Worm (Caenorhabditis elegans): ENCODE results near the gene C18D11.9.
A peak's percentile ranks its signal among the peaks of the same experiment; 100 is the strongest.

Gene C18D11.9

DNA sequence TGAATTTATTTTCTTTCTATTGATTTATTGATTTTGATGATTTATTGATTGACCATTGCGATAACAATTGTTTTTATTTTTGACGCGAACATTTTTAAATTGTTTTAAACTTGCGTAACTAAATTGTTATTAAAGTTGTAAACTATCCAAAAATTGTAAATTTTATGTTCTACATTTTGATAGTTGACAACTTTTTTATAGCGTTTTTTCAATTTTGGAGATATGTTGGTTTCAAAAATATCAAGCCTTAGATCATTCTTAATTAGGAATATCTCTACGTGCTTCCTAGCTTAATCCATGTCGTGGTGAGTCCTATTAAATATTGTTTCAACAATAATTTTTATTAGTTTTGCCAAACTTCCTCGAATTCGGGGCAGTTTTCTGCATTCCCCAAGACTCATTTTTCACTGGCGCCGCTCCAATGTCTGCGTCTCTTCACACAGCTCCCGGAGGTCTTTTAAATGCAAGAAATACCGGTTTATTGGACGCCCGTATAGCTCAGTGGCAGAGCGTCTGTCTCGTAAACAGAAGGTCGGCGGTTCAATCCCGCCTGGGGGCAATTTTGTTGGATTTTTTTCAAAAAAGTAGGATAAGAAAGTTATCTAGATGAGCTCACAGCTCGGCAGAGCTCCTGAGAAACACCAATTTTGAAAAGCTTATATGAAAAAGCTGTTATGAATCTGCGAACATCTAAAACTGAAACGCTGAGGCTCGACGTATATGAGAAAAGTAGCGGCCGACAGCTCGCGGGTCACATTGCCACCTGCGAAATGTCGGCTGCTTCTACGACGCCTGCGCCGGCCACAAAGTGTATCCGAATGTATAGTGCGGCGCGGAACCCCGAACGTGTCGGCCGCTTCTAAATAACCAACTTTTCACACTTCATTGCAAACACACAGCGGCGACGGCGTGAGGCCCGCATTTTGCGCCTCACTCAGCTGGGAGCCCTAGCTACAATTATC, 16.3 kb upstream of the C18D11.9 start, which contains the start of gene C24H11.2:
TSS of gene C24H11.2 (minus strand) at position 51 of the 962 bp plus-strand sequence.
- TF ChIP-seq ztf-23 (GFP tag; IDR thresholded peaks at IDR 0.05) (peak; percentile 71; the same call in 1 of the 2 replicates), T22C8.4 (GFP tag; IDR thresholded peaks at IDR 0.05) (peak; percentile 35; the same call in 1 of the 2 replicates), tab-1 (GFP tag; IDR thresholded peaks at IDR 0.05) (peak; percentile 69; the same call in 1 of the 2 replicates), flt-1 (GFP tag; IDR thresholded peaks at IDR 0.05) (peak; percentile 73), klf-2 (GFP tag; conservative IDR thresholded peaks at IDR 0.05) (peak; percentile 76), cog-1 (tag; optimal IDR thresholded peaks at IDR 0.05) (peak; percentile 4)

DNA sequence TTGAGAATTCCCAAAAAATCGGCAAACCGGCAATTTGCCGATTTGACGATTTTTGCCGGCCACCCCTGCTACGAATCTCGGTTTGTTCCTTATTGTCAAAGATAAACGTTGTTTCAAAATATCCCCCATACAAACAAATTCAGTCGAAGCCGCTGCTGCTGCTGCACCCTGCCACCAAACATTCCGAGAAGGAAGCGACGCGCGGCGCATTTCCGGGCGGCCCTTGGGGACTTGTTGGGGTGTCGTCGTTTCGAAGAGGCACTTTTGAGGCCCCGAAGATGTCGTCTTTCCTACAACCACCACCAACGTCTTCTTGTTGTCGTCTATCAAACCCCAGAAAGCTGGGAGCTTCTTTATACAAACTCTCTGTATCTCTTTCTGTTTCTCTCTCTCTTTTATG, 14.5 kb upstream of the C18D11.9 start:
- TF ChIP-seq cog-1 (tag; optimal IDR thresholded peaks at IDR 0.05) (no peak), T22C8.4 (GFP tag; IDR thresholded peaks at IDR 0.05) (no peak), ref-1 (GFP tag; conservative IDR thresholded peaks at IDR 0.05) (no peak), ztf-23 (GFP tag; IDR thresholded peaks at IDR 0.05) (no peak), flt-1 (GFP tag; IDR thresholded peaks at IDR 0.05) (no peak), tab-1 (GFP tag; IDR thresholded peaks at IDR 0.05) (no peak), ztf-29 (GFP tag; IDR thresholded peaks at IDR 0.05) (no peak), klf-2 (GFP tag; conservative IDR thresholded peaks at IDR 0.05) (no peak), med-1 (GFP tag; optimal IDR thresholded peaks at IDR 0.05; ENCODE audit: insufficient read depth) (no peak)

DNA sequence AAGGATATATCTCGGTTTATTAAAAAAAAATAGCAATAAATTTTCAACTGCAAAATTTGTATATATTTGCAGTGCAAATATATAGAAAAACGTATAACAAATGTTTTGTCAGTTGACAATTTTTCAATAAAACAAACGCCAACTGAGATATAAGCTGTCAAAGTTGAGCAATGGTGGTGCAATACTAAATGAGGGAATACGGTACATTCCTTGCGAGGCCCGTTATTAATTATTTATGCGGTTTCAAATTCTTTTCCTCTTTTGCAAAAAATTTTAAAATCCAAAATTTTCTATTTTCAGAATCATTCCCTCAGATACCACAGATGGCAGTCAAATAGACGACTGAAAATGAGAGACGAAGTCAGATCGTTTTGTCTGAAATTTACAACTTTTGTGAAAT, 13.5 kb upstream of the C18D11.9 start, which contains the start of gene twk-39:
TSS of gene twk-39 (plus strand) at position 301 of the 400 bp plus-strand sequence.
- TF ChIP-seq cog-1 (tag; optimal IDR thresholded peaks at IDR 0.05) (no peak), med-1 (GFP tag; optimal IDR thresholded peaks at IDR 0.05; ENCODE audit: insufficient read depth) (no peak), ref-1 (GFP tag; conservative IDR thresholded peaks at IDR 0.05) (no peak)

DNA sequence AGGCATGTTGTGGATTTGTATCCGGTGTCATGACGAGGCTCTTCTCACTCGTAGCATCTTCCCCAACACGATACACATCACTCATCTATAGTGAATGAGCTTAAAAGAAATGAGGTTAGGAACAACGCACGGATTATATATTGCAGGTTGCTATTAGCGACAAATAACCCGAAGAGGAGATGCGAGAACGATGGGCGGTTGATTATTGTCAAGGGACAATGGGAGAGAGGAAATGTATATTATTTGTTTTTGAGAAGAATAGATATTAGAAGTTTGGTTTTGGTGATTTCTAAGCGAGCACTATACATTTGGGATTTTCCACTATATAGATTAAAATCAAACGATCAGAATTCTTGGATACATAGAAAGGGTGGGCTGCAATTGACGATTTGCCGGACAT, 2.2 kb upstream of the C18D11.9 start, which contains the start of gene C18D11.7:
TSS of gene C18D11.7 (minus strand) at position 101 of the 400 bp plus-strand sequence.
- TF ChIP-seq med-1 (GFP tag; optimal IDR thresholded peaks at IDR 0.05; ENCODE audit: insufficient read depth): no peak
- TF ChIP-seq ref-1 (GFP tag; conservative IDR thresholded peaks at IDR 0.05): no peak
- no peak for TF ChIP-seq flt-1 (GFP tag; IDR thresholded peaks at IDR 0.05)
- TF ChIP-seq T22C8.4 (GFP tag; IDR thresholded peaks at IDR 0.05): no peak
- no peak for TF ChIP-seq tab-1 (GFP tag; IDR thresholded peaks at IDR 0.05)
- TF ChIP-seq ztf-29 (GFP tag; IDR thresholded peaks at IDR 0.05): no peak
- no peak for TF ChIP-seq klf-2 (GFP tag; conservative IDR thresholded peaks at IDR 0.05)

- TF ChIP-seq med-1 (GFP tag; optimal IDR thresholded peaks at IDR 0.05; ENCODE audit: insufficient read depth) (no peak), klf-2 (GFP tag; conservative IDR thresholded peaks at IDR 0.05) (no peak), flt-1 (GFP tag; IDR thresholded peaks at IDR 0.05) (no peak), ref-1 (GFP tag; conservative IDR thresholded peaks at IDR 0.05) (no peak)
These were observed 1.5 kb upstream of the C18D11.9 start, which contains the start of gene C18D11.10 for ce11 chrIII:11807418-11807817. TSS of gene C18D11.10 (plus strand) at chrIII:11807718.

- TF ChIP-seq tab-1 (GFP tag; IDR thresholded peaks at IDR 0.05) (no peak), cog-1 (tag; optimal IDR thresholded peaks at IDR 0.05) (no peak), T22C8.4 (GFP tag; IDR thresholded peaks at IDR 0.05) (no peak), klf-2 (GFP tag; conservative IDR thresholded peaks at IDR 0.05) (no peak), ref-1 (GFP tag; conservative IDR thresholded peaks at IDR 0.05) (no peak), med-1 (GFP tag; optimal IDR thresholded peaks at IDR 0.05; ENCODE audit: insufficient read depth) (no peak), flt-1 (GFP tag; IDR thresholded peaks at IDR 0.05) (no peak), ztf-23 (GFP tag; IDR thresholded peaks at IDR 0.05) (no peak)
These were observed 1.5 kb downstream of the C18D11.9 start, which contains the start of gene C18D11.6 for ce11 chrIII:11810447-11810846. TSS of gene C18D11.6 (plus strand) at chrIII:11810556.

ce11 chrIII:11811839-11812238, 2.9 kb downstream of the C18D11.9 start:
- TF ChIP-seq klf-2 (GFP tag; conservative IDR thresholded peaks at IDR 0.05): no peak
- TF ChIP-seq T22C8.4 (GFP tag; IDR thresholded peaks at IDR 0.05): no peak
- no peak for TF ChIP-seq ref-1 (GFP tag; conservative IDR thresholded peaks at IDR 0.05)
- TF ChIP-seq tab-1 (GFP tag; IDR thresholded peaks at IDR 0.05): no peak

- no peak for TF ChIP-seq flt-1 (GFP tag; IDR thresholded peaks at IDR 0.05)
- TF ChIP-seq tab-1 (GFP tag; IDR thresholded peaks at IDR 0.05): no peak
- no peak for TF ChIP-seq med-1 (GFP tag; optimal IDR thresholded peaks at IDR 0.05; ENCODE audit: insufficient read depth)
- TF ChIP-seq cog-1 (tag; optimal IDR thresholded peaks at IDR 0.05): no peak
- TF ChIP-seq T22C8.4 (GFP tag; IDR thresholded peaks at IDR 0.05): no peak
- no peak for TF ChIP-seq klf-2 (GFP tag; conservative IDR thresholded peaks at IDR 0.05)
- no peak for TF ChIP-seq ztf-29 (GFP tag; IDR thresholded peaks at IDR 0.05)
- no peak for TF ChIP-seq ref-1 (GFP tag; conservative IDR thresholded peaks at IDR 0.05)
- no peak for TF ChIP-seq ztf-23 (GFP tag; IDR thresholded peaks at IDR 0.05)
These were observed 5.7 kb downstream of the C18D11.9 start for ce11 chrIII:11814653-11815052.

DNA sequence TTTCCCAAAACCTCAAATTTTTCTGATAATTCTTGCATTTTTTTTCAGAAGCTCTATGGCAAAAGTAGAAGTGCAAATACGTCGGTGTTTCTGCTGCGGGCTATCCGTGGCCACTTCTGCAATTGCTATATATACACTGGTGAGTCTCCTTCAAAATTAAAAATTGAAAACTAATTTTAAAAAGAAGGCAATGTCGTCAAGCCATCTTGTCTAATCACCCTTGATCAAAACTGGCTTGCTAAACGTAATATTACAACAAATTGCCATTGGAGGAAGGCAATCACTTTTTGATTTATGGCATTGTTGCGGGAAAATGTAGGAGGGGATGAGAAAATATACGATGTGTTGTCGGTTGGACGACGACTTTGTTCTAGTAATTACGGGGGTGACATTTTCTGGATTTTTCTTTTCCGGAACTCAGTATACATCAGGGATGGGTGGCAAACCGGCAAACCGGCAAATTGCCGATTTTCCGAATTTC, 7.6 kb downstream of the C18D11.9 start, which contains the start of gene C18D11.1:
TSS of gene C18D11.1 (plus strand) at position 51 of the 481 bp plus-strand sequence.
- no peak for TF ChIP-seq flt-1 (GFP tag; IDR thresholded peaks at IDR 0.05)

DNA sequence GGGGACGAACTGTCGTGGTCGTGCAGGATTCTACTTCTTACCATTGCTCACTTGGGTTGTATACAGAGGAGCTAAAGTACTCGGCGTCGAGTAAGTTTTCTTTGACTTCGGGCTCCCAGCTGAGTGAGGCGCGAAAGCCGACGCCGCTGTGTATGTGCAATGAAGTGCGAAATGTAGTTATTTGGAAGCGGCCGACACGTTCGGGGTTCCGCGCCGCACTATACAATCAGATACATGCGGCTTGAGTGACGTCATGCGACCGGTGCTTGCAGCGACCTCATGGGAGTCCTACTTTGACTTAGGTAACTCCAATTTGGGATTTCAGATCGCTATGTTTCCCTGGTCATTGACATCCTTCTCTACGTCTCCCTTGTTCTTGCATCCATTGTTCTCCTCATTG, 8.9 kb downstream of the C18D11.9 start:
- TF ChIP-seq tab-1 (GFP tag; IDR thresholded peaks at IDR 0.05): no peak
- no peak for TF ChIP-seq med-1 (GFP tag; optimal IDR thresholded peaks at IDR 0.05; ENCODE audit: insufficient read depth)
- TF ChIP-seq cog-1 (tag; optimal IDR thresholded peaks at IDR 0.05): no peak
- no peak for TF ChIP-seq flt-1 (GFP tag; IDR thresholded peaks at IDR 0.05)
- no peak for TF ChIP-seq ref-1 (GFP tag; conservative IDR thresholded peaks at IDR 0.05)
- TF ChIP-seq ztf-29 (GFP tag; IDR thresholded peaks at IDR 0.05): no peak
- no peak for TF ChIP-seq ztf-23 (GFP tag; IDR thresholded peaks at IDR 0.05)
- no peak for TF ChIP-seq klf-2 (GFP tag; conservative IDR thresholded peaks at IDR 0.05)
- TF ChIP-seq T22C8.4 (GFP tag; IDR thresholded peaks at IDR 0.05): no peak

Measured in whole organism, midembryonic.